Fruit fly (Drosophila melanogaster) whole organism, embryonic: ENCODE data around the gene Fancd2.
A peak's percentile ranks its signal among the peaks of the same experiment; 100 is the strongest.

ENCODE experiments used
- Adf1 ChIP-seq: fragments of 200-800 bp; sonication (Bioruptor generic); IDR thresholded peaks from 2 replicates; pipeline ENCODE4 v1.3.6; 2022; ENCODE audit warnings: missing biosample characterization, missing genetic modification characterization
- Atf6 ChIP-seq: fragments of 200-800 bp; sonication (Bioruptor generic); IDR thresholded peaks from 2 replicates; pipeline ENCODE4 v1.3.6; 2022; ENCODE audit warnings: missing biosample characterization, missing genetic modification characterization
- Bteb2 ChIP-seq: fragments of 200-800 bp; sonication (Bioruptor generic); optimal IDR thresholded peaks from 2 replicates; lab custom pipeline; 2016; ENCODE audit warnings: missing biosample characterization, missing genetic modification characterization
- CG10267 ChIP-seq: fragments of 200-800 bp; sonication (Bioruptor generic); optimal IDR thresholded peaks from 2 replicates; lab custom pipeline; 2018; ENCODE audit warnings: missing biosample characterization, mild to moderate bottlenecking, missing genetic modification characterization, moderate library complexity
- CG10366 ChIP-seq: fragments of 200-800 bp; sonication (Bioruptor generic); IDR thresholded peaks from 2 replicates; pipeline ENCODE4 v1.3.6; 2022; ENCODE audit warnings: missing biosample characterization, missing genetic modification characterization
- CG1233 ChIP-seq: fragments of 200-800 bp; sonication (Bioruptor generic); optimal IDR thresholded peaks from 4 replicates; lab custom pipeline; 2018; ENCODE audit warnings: missing biosample characterization, mild to moderate bottlenecking, missing genetic modification characterization
- CG12391 ChIP-seq: fragments of 200-800 bp; sonication (Bioruptor generic); optimal IDR thresholded peaks from 3 replicates; lab custom pipeline; 2018; ENCODE audit warnings: missing biosample characterization, mild to moderate bottlenecking, missing genetic modification characterization, moderate library complexity
- CG12659 ChIP-seq: fragments of 200-800 bp; sonication (Bioruptor generic); optimal IDR thresholded peaks from 3 replicates; lab custom pipeline; 2017; ENCODE audit warnings: mild to moderate bottlenecking, missing biosample characterization, missing genetic modification reagents, missing genetic modification characterization
- CG14014 ChIP-seq: fragments of 200-800 bp; sonication (Bioruptor generic); IDR thresholded peaks from 2 replicates; pipeline ENCODE4 v1.3.6; 2022; ENCODE audit warnings: missing biosample characterization, missing genetic modification characterization
- CG14710 ChIP-seq: fragments of 200-800 bp; sonication (Bioruptor generic); optimal IDR thresholded peaks from 3 replicates; lab custom pipeline; 2019; ENCODE audit warnings: missing biosample characterization, mild to moderate bottlenecking, missing genetic modification characterization, moderate library complexity
- CG15269 ChIP-seq: fragments of 200-800 bp; sonication (Bioruptor generic); optimal IDR thresholded peaks from 2 replicates; lab custom pipeline; 2018; ENCODE audit warnings: missing biosample characterization, mild to moderate bottlenecking, missing genetic modification characterization, moderate library complexity
- CG15601 ChIP-seq: fragments of 200-800 bp; sonication (Bioruptor generic); optimal IDR thresholded peaks from 3 replicates; lab custom pipeline; 2019; ENCODE audit warnings: missing biosample characterization, mild to moderate bottlenecking, missing genetic modification characterization, moderate library complexity
- CG16779 ChIP-seq: fragments of 200-800 bp; sonication (Bioruptor generic); IDR thresholded peaks from 2 replicates; pipeline ENCODE4 v1.3.6; 2022; ENCODE audit warnings: missing biosample characterization, missing genetic modification characterization
- CG17361 ChIP-seq: fragments of 200-800 bp; sonication (Bioruptor generic); IDR thresholded peaks from 3 replicates; pipeline ENCODE4 v1.3.6; 2022; ENCODE audit warnings: missing biosample characterization, missing genetic modification characterization
- CG17385 ChIP-seq: fragments of 200-800 bp; sonication (Bioruptor generic); optimal IDR thresholded peaks from 3 replicates; lab custom pipeline; 2018; ENCODE audit warnings: missing biosample characterization, mild to moderate bottlenecking, missing genetic modification characterization
- CG18476 ChIP-seq: fragments of 200-800 bp; sonication (Bioruptor generic); optimal IDR thresholded peaks from 2 replicates; lab custom pipeline; 2016; ENCODE audit warnings: missing biosample characterization, mild to moderate bottlenecking, missing genetic modification characterization
- CG30431 ChIP-seq: fragments of 200-800 bp; sonication (Bioruptor generic); optimal IDR thresholded peaks from 2 replicates; lab custom pipeline; 2017; ENCODE audit warnings: missing biosample characterization, missing genetic modification characterization
- CG31441 ChIP-seq: fragments of 200-800 bp; sonication (Bioruptor generic); IDR thresholded peaks from 2 replicates; pipeline ENCODE4 v1.3.6; 2022; ENCODE audit warnings: missing biosample characterization, missing genetic modification characterization
- CG3281 ChIP-seq: fragments of 200-800 bp; sonication (Bioruptor generic); optimal IDR thresholded peaks from 3 replicates; lab custom pipeline; 2017; ENCODE audit warnings: missing biosample characterization, mild to moderate bottlenecking, missing genetic modification characterization
- CG33213 ChIP-seq: fragments of 200-800 bp; sonication (Bioruptor generic); optimal IDR thresholded peaks from 3 replicates; lab custom pipeline; 2016; ENCODE audit warnings: missing biosample characterization, missing genetic modification characterization
- CG4328 ChIP-seq: fragments of 200-800 bp; sonication (Bioruptor generic); optimal IDR thresholded peaks from 3 replicates; lab custom pipeline; 2017; ENCODE audit warnings: missing biosample characterization, missing genetic modification reagents, missing genetic modification characterization
- CG4404 ChIP-seq: fragments of 200-800 bp; sonication (Bioruptor generic); IDR thresholded peaks from 2 replicates; pipeline ENCODE4 v1.3.6; 2022; ENCODE audit warnings: missing biosample characterization, missing genetic modification characterization
- CG4820 ChIP-seq: fragments of 200-800 bp; sonication (Bioruptor generic); optimal IDR thresholded peaks from 3 replicates; lab custom pipeline; 2016; ENCODE audit warnings: missing biosample characterization, missing genetic modification characterization
- CG4854 ChIP-seq: fragments of 200-800 bp; sonication (Bioruptor generic); optimal IDR thresholded peaks from 2 replicates; lab custom pipeline; 2016; ENCODE audit warnings: missing biosample characterization, missing genetic modification characterization, inconsistent platforms
- CG7271 ChIP-seq: fragments of 200-800 bp; sonication (Bioruptor generic); optimal IDR thresholded peaks from 2 replicates; lab custom pipeline; 2018; ENCODE audit warnings: missing biosample characterization, mild to moderate bottlenecking, missing genetic modification characterization, moderate library complexity
- CG7556 ChIP-seq: fragments of 200-800 bp; sonication (Bioruptor generic); optimal IDR thresholded peaks from 2 replicates; lab custom pipeline; 2017; ENCODE audit warnings: missing biosample characterization, mild to moderate bottlenecking, missing genetic modification characterization
- CrebB ChIP-seq: fragments of 200-800 bp; sonication (Bioruptor generic); optimal IDR thresholded peaks from 3 replicates; lab custom pipeline; 2018; ENCODE audit warnings: missing biosample characterization, mild to moderate bottlenecking, missing genetic modification characterization
- D19A ChIP-seq: fragments of 200-800 bp; optimal IDR thresholded peaks from 3 replicates; lab custom pipeline; 2019; ENCODE audit warnings: missing biosample characterization, mild to moderate bottlenecking, missing genetic modification characterization, moderate library complexity
- Med ChIP-seq: fragments of 200-800 bp; sonication (Bioruptor generic); peaks from one replicate; lab custom pipeline; 2016; ENCODE audit warnings: missing biosample characterization, missing genetic modification characterization, mild to moderate bottlenecking, inconsistent platforms, moderate library complexity
- Meics ChIP-seq: fragments of 200-800 bp; sonication (Bioruptor generic); optimal IDR thresholded peaks from 2 replicates; lab custom pipeline; 2017; ENCODE audit warnings: missing biosample characterization, mild to moderate bottlenecking, missing genetic modification characterization
- Neu2 ChIP-seq: fragments of 200-800 bp; sonication (Bioruptor generic); optimal IDR thresholded peaks from 3 replicates; lab custom pipeline; 2016; ENCODE audit warnings: missing biosample characterization, missing genetic modification characterization, borderline replicate concordance
- Nf-YC ChIP-seq: fragments of 200-800 bp; optimal IDR thresholded peaks from 3 replicates; lab custom pipeline; 2019; ENCODE audit warnings: missing biosample characterization, mild to moderate bottlenecking, missing genetic modification characterization, moderate library complexity
- NfI ChIP-seq: fragments of 200-800 bp; sonication (Bioruptor generic); optimal IDR thresholded peaks from 3 replicates; lab custom pipeline; 2018; ENCODE audit warnings: missing biosample characterization, mild to moderate bottlenecking, missing genetic modification characterization, moderate library complexity
- Poxn ChIP-seq: fragments of 200-800 bp; sonication (Bioruptor generic); IDR thresholded peaks from 2 replicates; pipeline ENCODE4 v1.3.6; 2022; ENCODE audit warnings: missing biosample characterization, missing genetic modification characterization
- Ptx1 ChIP-seq: fragments of 200-800 bp; sonication (Bioruptor generic); IDR thresholded peaks from 2 replicates; pipeline ENCODE4 v1.3.6; 2022; ENCODE audit warnings: missing biosample characterization, missing genetic modification characterization
- Xbp1 ChIP-seq: fragments of 200-800 bp; sonication (Bioruptor generic); optimal IDR thresholded peaks from 3 replicates; lab custom pipeline; 2016; ENCODE audit warnings: missing biosample characterization, mild to moderate bottlenecking, missing genetic modification characterization
- bowl ChIP-seq: fragments of 200-800 bp; sonication (Bioruptor generic); IDR thresholded peaks from 2 replicates; pipeline ENCODE4 v1.3.6; 2022; ENCODE audit warnings: missing biosample characterization, missing genetic modification characterization
- disco-r ChIP-seq: fragments of 200-800 bp; sonication (Bioruptor generic); optimal IDR thresholded peaks from 2 replicates; lab custom pipeline; 2016; ENCODE audit warnings: missing biosample characterization, missing genetic modification characterization
- dm ChIP-seq: fragments of 200-800 bp; sonication (Bioruptor generic); optimal IDR thresholded peaks from 3 replicates; lab custom pipeline; 2016; ENCODE audit warnings: missing biosample characterization, missing genetic modification characterization
- fd102C ChIP-seq: fragments of 200-800 bp; sonication (Bioruptor generic); optimal IDR thresholded peaks from 2 replicates; lab custom pipeline; 2018; ENCODE audit warnings: missing biosample characterization, mild to moderate bottlenecking, missing genetic modification characterization, moderate library complexity
- fd96Cb ChIP-seq: fragments of 200-800 bp; sonication (Bioruptor generic); optimal IDR thresholded peaks from 2 replicates; lab custom pipeline; 2018; ENCODE audit warnings: missing biosample characterization, mild to moderate bottlenecking, missing genetic modification characterization, moderate library complexity
- fu2 ChIP-seq: fragments of 200-800 bp; sonication (Bioruptor generic); optimal IDR thresholded peaks from 2 replicates; lab custom pipeline; 2016; ENCODE audit warnings: missing biosample characterization, missing genetic modification characterization
- gsb-n ChIP-seq: fragments of 200-800 bp; sonication (Bioruptor generic); optimal IDR thresholded peaks from 3 replicates; lab custom pipeline; 2018; ENCODE audit warnings: missing biosample characterization, mild to moderate bottlenecking, missing genetic modification characterization
- lmd ChIP-seq: fragments of 200-800 bp; sonication (Bioruptor generic); IDR thresholded peaks from 2 replicates; pipeline ENCODE4 v1.3.6; 2022; ENCODE audit warnings: missing biosample characterization, missing genetic modification characterization
- nau ChIP-seq: fragments of 200-800 bp; sonication (Bioruptor generic); optimal IDR thresholded peaks from 3 replicates; lab custom pipeline; 2017; ENCODE audit warnings: missing biosample characterization, mild to moderate bottlenecking, missing genetic modification characterization, missing genetic modification reagents
- p53 ChIP-seq: fragments of 200-800 bp; sonication (Bioruptor generic); optimal IDR thresholded peaks from 2 replicates; lab custom pipeline; 2016; ENCODE audit warnings: missing biosample characterization, missing genetic modification characterization
- pfk ChIP-seq: fragments of 200-800 bp; sonication (Bioruptor generic); optimal IDR thresholded peaks from 2 replicates; lab custom pipeline; 2018; ENCODE audit warnings: missing biosample characterization, mild to moderate bottlenecking, missing genetic modification characterization, moderate library complexity
- ranshi ChIP-seq: fragments of 200-800 bp; sonication (Bioruptor generic); IDR thresholded peaks from 2 replicates; pipeline ENCODE4 v1.3.6; 2022; ENCODE audit warnings: missing biosample characterization, missing genetic modification characterization
- slbo ChIP-seq: fragments of 200-800 bp; sonication (Bioruptor generic); IDR thresholded peaks from 2 replicates; pipeline ENCODE4 v1.3.6; 2022; ENCODE audit warnings: missing biosample characterization, missing genetic modification characterization
- sna ChIP-seq: fragments of 200-800 bp; sonication (Bioruptor generic); IDR thresholded peaks from 2 replicates; pipeline ENCODE4 v1.3.6; 2022; ENCODE audit warnings: missing biosample characterization, missing genetic modification characterization; ENCODE audit not compliant: partially characterized antibody
- stc ChIP-seq: fragments of 200-800 bp; sonication (Bioruptor generic); IDR thresholded peaks from 2 replicates; pipeline ENCODE4 v1.3.6; 2022; ENCODE audit warnings: missing biosample characterization, missing genetic modification characterization
- tin ChIP-seq: fragments of 200-800 bp; sonication (Bioruptor generic); optimal IDR thresholded peaks from 3 replicates; lab custom pipeline; 2016; ENCODE audit warnings: missing biosample characterization, missing genetic modification characterization
- tio ChIP-seq: fragments of 200-800 bp; sonication (Bioruptor generic); optimal IDR thresholded peaks from 2 replicates; lab custom pipeline; 2017; ENCODE audit warnings: missing biosample characterization, missing genetic modification characterization, inconsistent platforms

Fancd2 gene

dm6 chr3R:20837242-20837664 lies 21.3 kb upstream of the Fancd2 start (continued):
- no peak for TF ChIP-seq Adf1 (GFP tag; lab: Robert Waterston, UW)
- TF ChIP-seq CG30431 (GFP tag; lab: Kevin White, UChicago) = no peak
- TF ChIP-seq fd96Cb = no peak
- TF ChIP-seq p53 (GFP tag; lab: Kevin White, UChicago) = no peak
- TF ChIP-seq slbo (GFP tag; lab: Robert Waterston, UW) = peak; percentile 19; the same call in 1 of the 2 replicates
- no peak for TF ChIP-seq bowl (GFP tag; lab: Robert Waterston, UW)
- no peak for TF ChIP-seq CG17361
- TF ChIP-seq sna (GFP tag; lab: Robert Waterston, UW) = no peak
- TF ChIP-seq CG14710 = no peak
- TF ChIP-seq tio = no peak
- TF ChIP-seq pfk (GFP tag; lab: Kevin White, UChicago) = no peak
- peak; percentile 0 for TF ChIP-seq nau (GFP tag; lab: Kevin White, UChicago)
- no peak for TF ChIP-seq CG10267
- no peak for TF ChIP-seq CG16779
- TF ChIP-seq Ptx1 (GFP tag; lab: Robert Waterston, UW) = no peak
- no peak for TF ChIP-seq stc (GFP tag; lab: Robert Waterston, UW)
- no peak for TF ChIP-seq CG14014 (GFP tag; lab: Robert Waterston, UW)
- TF ChIP-seq disco-r (GFP tag; lab: Kevin White, UChicago) = no peak
- no peak for TF ChIP-seq Xbp1 (GFP tag; lab: Kevin White, UChicago)
- no peak for TF ChIP-seq Atf6 (GFP tag; lab: Robert Waterston, UW)
- peak; percentile 71 for TF ChIP-seq CG10366 (GFP tag; lab: Robert Waterston, UW)
- TF ChIP-seq gsb-n (tag; lab: Kevin White, UChicago) = no peak
- no peak for TF ChIP-seq CrebB (tag; lab: Kevin White, UChicago)
- TF ChIP-seq CG15601 (tag; lab: Kevin White, UChicago) = no peak
- no peak for TF ChIP-seq Neu2 (GFP tag; lab: Kevin White, UChicago)
- no peak for TF ChIP-seq CG31441
- no peak for TF ChIP-seq CG4404 (GFP tag; lab: Robert Waterston, UW)
- TF ChIP-seq CG4820 = no peak
- no peak for TF ChIP-seq Bteb2
- TF ChIP-seq Nf-YC = peak; percentile 6
- no peak for TF ChIP-seq CG4328 (GFP tag; lab: Kevin White, UChicago)
- no peak for TF ChIP-seq lmd (GFP tag; lab: Robert Waterston, UW)
- TF ChIP-seq CG7556 = no peak
- no peak for TF ChIP-seq CG33213 (GFP tag; lab: Kevin White, UChicago)
- TF ChIP-seq, all 482 proteins: peak for 39

DNA sequence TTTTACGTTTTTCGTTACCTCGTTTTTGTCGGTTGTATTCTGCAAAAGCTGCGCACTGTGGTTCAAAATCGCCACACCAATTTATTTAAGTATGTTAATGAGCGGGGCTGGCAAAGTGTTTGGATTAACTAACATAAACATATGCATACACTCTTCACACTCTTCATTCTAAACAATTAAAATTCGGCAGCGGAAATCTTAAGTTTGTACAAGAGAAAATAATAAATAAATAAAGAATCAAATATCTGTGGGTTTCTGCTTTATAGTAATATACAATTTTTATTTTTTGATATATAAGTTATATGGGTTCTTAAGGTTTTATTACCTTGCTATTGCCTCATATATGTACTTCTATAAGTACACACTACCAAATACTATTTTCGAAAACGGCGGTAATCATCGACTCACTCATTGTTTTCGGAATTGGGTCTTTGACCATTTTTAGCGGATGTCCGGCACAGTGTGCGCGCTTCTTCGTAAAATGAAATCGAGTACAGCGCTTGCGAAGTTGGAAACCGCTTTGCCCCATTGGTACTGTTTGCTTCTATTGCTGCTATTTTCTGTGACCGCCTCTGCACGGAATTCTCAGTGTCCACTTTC lies 20.4 kb upstream of the Fancd2 start:
- TF ChIP-seq tin (no peak), Med (GFP tag; lab: Kevin White, UChicago) (peak; percentile 35), CG18476 (no peak), CG12391 (tag; lab: Kevin White, UChicago) (peak; percentile 19), Poxn (GFP tag; lab: Robert Waterston, UW) (no peak), dm (GFP tag; lab: Kevin White, UChicago) (no peak), NfI (GFP tag; lab: Kevin White, UChicago) (peak; percentile 24), CG3281 (GFP tag; lab: Kevin White, UChicago) (peak; percentile 3), Meics (GFP tag; lab: Kevin White, UChicago) (peak; percentile 52), CG12659 (GFP tag; lab: Kevin White, UChicago) (peak; percentile 21), CG4854 (GFP tag; lab: Kevin White, UChicago) (no peak), fd102C (no peak), CG15269 (tag; lab: Kevin White, UChicago) (peak; percentile 60), D19A (tag; lab: Kevin White, UChicago) (peak; percentile 10), ranshi (GFP tag; lab: Robert Waterston, UW) (0 out of 2 replicates have a peak, but pooled peaks have one; percentile 8), CG17385 (GFP tag; lab: Kevin White, UChicago) (peak; percentile 7), CG7271 (tag; lab: Kevin White, UChicago) (no peak), fu2 (no peak), CG1233 (GFP tag; lab: Kevin White, UChicago) (peak; percentile 1)
